Worm (Caenorhabditis elegans): ENCODE data around the gene srd-32.
A peak's percentile ranks its signal among the peaks of the same experiment; 100 is the strongest.
"Not testable (repeated sequence)": the region's sequence is repeated elsewhere in the genome, so short reads cannot be mapped to it uniquely, and the experiment has no call there.

srd-32 gene

ce11 chrV:4890781-4891180 is 25.3 kb downstream of the srd-32 start:
- TF ChIP-seq lin-15B (tag; optimal IDR thresholded peaks at IDR 0.05), result no peak
- TF ChIP-seq ZK546.5 (tag; optimal IDR thresholded peaks at IDR 0.05), result no peak
- no peak for TF ChIP-seq nhr-76 (tag; optimal IDR thresholded peaks at IDR 0.05)
- no peak for TF ChIP-seq nhr-43 (tag; optimal IDR thresholded peaks at IDR 0.05; ENCODE audit: poor library complexity, severe bottlenecking)
- TF ChIP-seq nhr-77 (tag; optimal IDR thresholded peaks at IDR 0.05), result no peak
- no peak for TF ChIP-seq nfya-1 (tag; optimal IDR thresholded peaks at IDR 0.05; ENCODE audit: insufficient read depth)
- no peak for TF ChIP-seq pha-4 (tag; optimal IDR thresholded peaks at IDR 0.05)
- TF ChIP-seq elt-2 (tag; optimal IDR thresholded peaks at IDR 0.05), result no peak
- no peak for TF ChIP-seq snpc-4 (tag; optimal IDR thresholded peaks at IDR 0.05)
- no peak for TF ChIP-seq daf-12 (tag; optimal IDR thresholded peaks at IDR 0.05)
- no peak for TF ChIP-seq elt-1 (tag; optimal IDR thresholded peaks at IDR 0.05)
- TF ChIP-seq fos-1 (tag; optimal IDR thresholded peaks at IDR 0.05), result no peak
- no peak for TF ChIP-seq nhr-25 (tag; optimal IDR thresholded peaks at IDR 0.05)
- TF ChIP-seq egl-5 (tag; optimal IDR thresholded peaks at IDR 0.05), result no peak
- TF ChIP-seq nhr-11 (tag; optimal IDR thresholded peaks at IDR 0.05), result no peak
- TF ChIP-seq ceh-9 (tag; optimal IDR thresholded peaks at IDR 0.05), result no peak
- TF ChIP-seq nhr-12 (tag; optimal IDR thresholded peaks at IDR 0.05), result no peak
- TF ChIP-seq ztf-4 (tag; optimal IDR thresholded peaks at IDR 0.05), result no peak

- TF ChIP-seq egl-5 (tag; optimal IDR thresholded peaks at IDR 0.05) (no peak), elt-3 (tag; optimal IDR thresholded peaks at IDR 0.05) (no peak), pha-4 (tag; optimal IDR thresholded peaks at IDR 0.05) (no peak), hmg-11 (tag; optimal IDR thresholded peaks at IDR 0.05) (no peak), nhr-12 (tag; optimal IDR thresholded peaks at IDR 0.05) (no peak), nhr-76 (tag; optimal IDR thresholded peaks at IDR 0.05) (no peak), nhr-67 (tag; optimal IDR thresholded peaks at IDR 0.05) (no peak), ceh-9 (tag; optimal IDR thresholded peaks at IDR 0.05) (no peak), ceh-16 (tag; optimal IDR thresholded peaks at IDR 0.05) (no peak), ztf-11 (tag; optimal IDR thresholded peaks at IDR 0.05) (no peak), egl-27 (tag; optimal IDR thresholded peaks at IDR 0.05) (no peak), elt-1 (tag; optimal IDR thresholded peaks at IDR 0.05) (no peak), jun-1 (tag; optimal IDR thresholded peaks at IDR 0.05) (no peak), R02D3.7 (tag; optimal IDR thresholded peaks at IDR 0.05) (no peak), lin-39 (tag; optimal IDR thresholded peaks at IDR 0.05) (no peak), nhr-77 (tag; optimal IDR thresholded peaks at IDR 0.05) (no peak), aly-2 (tag; optimal IDR thresholded peaks at IDR 0.05) (no peak), tbx-2 (tag; optimal IDR thresholded peaks at IDR 0.05) (no peak), ceh-82 (tag; optimal IDR thresholded peaks at IDR 0.05) (no peak), lsy-12 (tag; optimal IDR thresholded peaks at IDR 0.05) (no peak)
Observed at ce11 chrV:4891305-4891704, 25.8 kb downstream of the srd-32 start.

- no peak for TF ChIP-seq pqm-1 (tag; optimal IDR thresholded peaks at IDR 0.05)
Observed at ce11 chrV:4894971-4895370, 29.5 kb downstream of the srd-32 start, which contains the start of gene ugt-11. Gene ugt-11, minus strand, starts transcription at chrV:4895071.

- TF ChIP-seq nhr-12 (tag; optimal IDR thresholded peaks at IDR 0.05) (no peak), daf-12 (tag; optimal IDR thresholded peaks at IDR 0.05) (no peak), nhr-77 (tag; optimal IDR thresholded peaks at IDR 0.05) (no peak), nhr-25 (tag; optimal IDR thresholded peaks at IDR 0.05) (peak; percentile 16), tbx-2 (tag; optimal IDR thresholded peaks at IDR 0.05) (no peak), jun-1 (tag; optimal IDR thresholded peaks at IDR 0.05) (no peak)
Observed at ce11 chrV:4895744-4896143, 30.3 kb downstream of the srd-32 start, which contains the start of gene ugt-9. Gene ugt-9, plus strand, starts transcription at chrV:4896048.

- not testable (repeated sequence) for TF ChIP-seq ztf-11, fkh-2, nhr-77 (tag; optimal IDR thresholded peaks at IDR 0.05)
Observed at ce11 chrV:4900020-4900419, 34.6 kb downstream of the srd-32 start, which contains the start of gene ugt-10. Gene ugt-10, minus strand, starts transcription at chrV:4900120.

- TF ChIP-seq egl-27 (tag; optimal IDR thresholded peaks at IDR 0.05) (no peak), nhr-237 (tag; optimal IDR thresholded peaks at IDR 0.05) (no peak), lin-39 (tag; optimal IDR thresholded peaks at IDR 0.05) (no peak), zag-1 (tag; optimal IDR thresholded peaks at IDR 0.05) (no peak), nhr-67 (tag; optimal IDR thresholded peaks at IDR 0.05) (no peak), R02D3.7 (tag; optimal IDR thresholded peaks at IDR 0.05) (no peak), mml-1 (tag; optimal IDR thresholded peaks at IDR 0.05) (no peak), pha-4 (tag; optimal IDR thresholded peaks at IDR 0.05) (no peak), nhr-43 (tag; optimal IDR thresholded peaks at IDR 0.05; ENCODE audit: poor library complexity, severe bottlenecking) (no peak), nhr-25 (tag; optimal IDR thresholded peaks at IDR 0.05) (no peak), jun-1 (tag; optimal IDR thresholded peaks at IDR 0.05) (no peak), nfya-1 (tag; optimal IDR thresholded peaks at IDR 0.05; ENCODE audit: insufficient read depth) (no peak), elt-1 (tag; optimal IDR thresholded peaks at IDR 0.05) (no peak), nhr-11 (tag; optimal IDR thresholded peaks at IDR 0.05) (no peak)
Observed at ce11 chrV:4901074-4901473, 35.6 kb downstream of the srd-32 start, which contains the start of gene ugt-67. Gene ugt-67, plus strand, starts transcription at chrV:4901374.

All from whole organism, L3 larva.